Fruit fly (Drosophila melanogaster): ENCODE measurements around the gene CG33189.

CG33189 gene

DNA sequence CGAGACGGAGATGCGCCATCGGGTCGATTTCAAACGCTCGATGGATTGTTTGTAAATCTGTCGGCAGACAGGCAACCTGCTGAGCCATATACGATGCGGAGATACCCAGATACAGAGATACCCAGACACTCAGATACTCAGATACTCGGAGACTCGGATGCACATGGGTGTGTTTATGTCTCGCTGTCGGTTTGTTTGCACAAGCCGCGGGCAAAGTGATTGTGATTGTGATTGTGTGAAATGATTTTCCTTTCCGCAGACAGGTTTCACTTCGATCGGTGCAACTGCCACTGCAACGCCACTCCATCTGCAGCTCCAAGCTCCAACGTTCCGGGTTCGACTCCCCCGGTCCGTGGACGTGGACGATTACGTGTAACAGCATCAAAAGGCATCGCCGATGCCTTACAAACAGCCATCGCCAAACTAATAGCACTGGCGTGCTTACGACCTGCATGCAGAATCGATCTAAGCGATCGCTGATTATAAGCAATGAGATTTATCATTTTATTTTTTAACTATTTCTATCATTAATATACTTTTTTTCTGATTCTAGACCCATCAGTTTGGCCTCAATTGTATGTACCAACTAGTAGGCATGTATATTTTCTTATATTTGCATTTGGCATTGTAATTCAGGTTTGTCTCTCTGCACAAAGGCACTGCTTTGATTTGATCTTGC is 8.3 kb upstream of the CG33189 start (continued):
- no peak for TF ChIP-seq Adf1 (GFP tag; IDR thresholded peaks at IDR 0.05)
- no peak for TF ChIP-seq CG17186 (GFP tag; optimal IDR thresholded peaks at IDR 0.05)
- no peak for TF ChIP-seq CG6654 (GFP tag; optimal IDR thresholded peaks at IDR 0.05)
- no peak for TF ChIP-seq Max (GFP tag; optimal IDR thresholded peaks at IDR 0.05)
- TF ChIP-seq Antp (GFP tag; optimal IDR thresholded peaks at IDR 0.05): no peak
- TF ChIP-seq org-1 (GFP tag; optimal IDR thresholded peaks at IDR 0.05): no peak
- TF ChIP-seq PHDP (tag; optimal IDR thresholded peaks at IDR 0.05): no peak
- no peak for TF ChIP-seq shn (GFP tag; optimal IDR thresholded peaks at IDR 0.05)
- TF ChIP-seq emc (GFP tag; optimal IDR thresholded peaks at IDR 0.05): no peak
- TF ChIP-seq Dp (GFP tag; optimal IDR thresholded peaks at IDR 0.05): no peak
- no peak for TF ChIP-seq CG8089 (GFP tag; optimal IDR thresholded peaks at IDR 0.05)
- TF ChIP-seq Chrac-16 (GFP tag; optimal IDR thresholded peaks at IDR 0.05): no peak
- no peak for TF ChIP-seq Scr (GFP tag; IDR thresholded peaks at IDR 0.05; ENCODE audit: partially characterized antibody)
- no peak for TF ChIP-seq gro (GFP tag; optimal IDR thresholded peaks at IDR 0.05)
- no peak for TF ChIP-seq CG4707 (GFP tag; optimal IDR thresholded peaks at IDR 0.05)
- TF ChIP-seq Nf-YA (GFP tag; IDR thresholded peaks at IDR 0.05): peak; percentile 55; the same call in 1 of the 2 replicates
- TF ChIP-seq CG11093 (GFP tag; IDR thresholded peaks at IDR 0.05): peak; percentile 62; the same call in 1 of the 3 replicates
- peak; percentile 22 for TF ChIP-seq salm (tag; optimal IDR thresholded peaks at IDR 0.05)
- TF ChIP-seq CG12104 (GFP tag; optimal IDR thresholded peaks at IDR 0.05): no peak
- TF ChIP-seq lab (GFP tag; optimal IDR thresholded peaks at IDR 0.05): peak; percentile 40
- no peak for TF ChIP-seq stwl (tag; optimal IDR thresholded peaks at IDR 0.05)
- TF ChIP-seq Dip2 (GFP tag; IDR thresholded peaks at IDR 0.05): no peak
- no peak for TF ChIP-seq chm (GFP tag; IDR thresholded peaks at IDR 0.05)
- TF ChIP-seq nom (GFP tag; optimal IDR thresholded peaks at IDR 0.05): no peak
- no peak for TF ChIP-seq CG34376 (GFP tag; optimal IDR thresholded peaks at IDR 0.05)
- peak; percentile 53 for TF ChIP-seq Blimp-1 (GFP tag; optimal IDR thresholded peaks at IDR 0.05)
- peak; percentile 26 for TF ChIP-seq tin (GFP tag; optimal IDR thresholded peaks at IDR 0.05)
- no peak for TF ChIP-seq CG6765 (GFP tag; optimal IDR thresholded peaks at IDR 0.05)
- TF ChIP-seq CG2202 (tag; optimal IDR thresholded peaks at IDR 0.05): no peak
- TF ChIP-seq ssp (GFP tag; IDR thresholded peaks at IDR 0.05): peak; percentile 54; the same call in 1 of the 2 replicates
- peak; percentile 67 for TF ChIP-seq CG17328 (GFP tag; IDR thresholded peaks at IDR 0.05)
- no peak for TF ChIP-seq HmgZ (tag; optimal IDR thresholded peaks at IDR 0.05)
- no peak for TF ChIP-seq dan (GFP tag; IDR thresholded peaks at IDR 0.05)
- peak; percentile 56 for TF ChIP-seq CG43689 (GFP tag; IDR thresholded peaks at IDR 0.05)
- TF ChIP-seq z (GFP tag; IDR thresholded peaks at IDR 0.05): no peak
- peak; percentile 1 for TF ChIP-seq HHEX (GFP tag; optimal IDR thresholded peaks at IDR 0.05)
- TF ChIP-seq CG31441 (GFP tag; IDR thresholded peaks at IDR 0.05): peak; percentile 81
- peak; percentile 50 for TF ChIP-seq CG4424 (GFP tag; optimal IDR thresholded peaks at IDR 0.05)
- TF ChIP-seq BtbVII (GFP tag; optimal IDR thresholded peaks at IDR 0.05): peak; percentile 11
- TF ChIP-seq CG3163 (GFP tag; optimal IDR thresholded peaks at IDR 0.05): no peak
- TF ChIP-seq Fer1 (GFP tag; optimal IDR thresholded peaks at IDR 0.05): no peak
- no peak for TF ChIP-seq kay (GFP tag; optimal IDR thresholded peaks at IDR 0.05)
- TF ChIP-seq gfzf (GFP tag; optimal IDR thresholded peaks at IDR 0.05): no peak
- TF ChIP-seq bigmax (GFP tag; optimal IDR thresholded peaks at IDR 0.05): no peak
- peak; percentile 56; the same call in 1 of the 2 replicates for TF ChIP-seq ap (GFP tag; IDR thresholded peaks at IDR 0.05)
- TF ChIP-seq CG10654 (GFP tag; optimal IDR thresholded peaks at IDR 0.05): peak; percentile 29
- TF ChIP-seq CG16863 (GFP tag; optimal IDR thresholded peaks at IDR 0.05): no peak
- TF ChIP-seq dimm (GFP tag; IDR thresholded peaks at IDR 0.05): peak; percentile 71
- peak; percentile 86 for TF ChIP-seq vvl (GFP tag; IDR thresholded peaks at IDR 0.05)
- TF ChIP-seq MBD-R2 (GFP tag; IDR thresholded peaks at IDR 0.05): no peak
- no peak for TF ChIP-seq usp (GFP tag; optimal IDR thresholded peaks at IDR 0.05)

All from whole organism, embryonic.